Fruit fly (Drosophila melanogaster): ENCODE results near the gene Pde11.

Gene Pde11

DNA sequence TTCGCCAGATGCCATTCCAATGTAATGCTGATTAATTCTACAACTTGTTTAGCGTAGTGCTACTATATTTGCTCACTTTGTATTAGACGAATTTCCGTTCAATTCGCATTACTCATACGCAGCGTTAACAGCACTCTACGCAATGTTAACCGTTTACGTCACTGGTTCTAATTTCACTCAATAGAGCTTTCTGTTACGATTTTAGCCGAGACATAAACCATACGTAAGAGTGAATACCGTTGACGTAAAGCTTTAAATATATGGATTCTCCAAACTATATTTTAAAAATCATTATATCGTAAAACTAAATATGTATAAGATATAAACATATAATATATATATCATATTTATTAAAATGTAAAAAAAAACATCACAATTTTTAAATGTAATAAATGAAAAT, 13.9 kb downstream of the Pde11 start:
- no peak for TF ChIP-seq br (GFP tag; optimal IDR thresholded peaks at IDR 0.05)
- no peak for TF ChIP-seq pan (optimal IDR thresholded peaks at IDR 0.05)
- no peak for TF ChIP-seq OdsH (GFP tag; optimal IDR thresholded peaks at IDR 0.05)
- TF ChIP-seq Abd-B (GFP tag; optimal IDR thresholded peaks at IDR 0.05) = no peak
- no peak for TF ChIP-seq Hr83 (GFP tag; optimal IDR thresholded peaks at IDR 0.05; ENCODE audit: poor library complexity, severe bottlenecking)
- TF ChIP-seq GATAd (GFP tag; optimal IDR thresholded peaks at IDR 0.05) = no peak
- TF ChIP-seq Rel (GFP tag; optimal IDR thresholded peaks at IDR 0.05) = no peak
- TF ChIP-seq Rel (tag; optimal IDR thresholded peaks at IDR 0.05) = no peak
- TF ChIP-seq foxo (GFP tag; optimal IDR thresholded peaks at IDR 0.05) = no peak
- TF ChIP-seq Hnf4 (GFP tag; optimal IDR thresholded peaks at IDR 0.05) = no peak
- TF ChIP-seq Sp1 (GFP tag; optimal IDR thresholded peaks at IDR 0.05) = no peak
- TF ChIP-seq dmrt93B (GFP tag; optimal IDR thresholded peaks at IDR 0.05) = no peak

- TF ChIP-seq foxo (GFP tag; optimal IDR thresholded peaks at IDR 0.05) (peak in 1 of 2 experiments; percentile 8), HLH106 (tag; optimal IDR thresholded peaks at IDR 0.05) (peak; percentile 7), brk (GFP tag; optimal IDR thresholded peaks at IDR 0.05) (no peak), Rel (GFP tag; optimal IDR thresholded peaks at IDR 0.05) (peak; percentile 45), Rel (tag; optimal IDR thresholded peaks at IDR 0.05) (no peak), Dfd (GFP tag; optimal IDR thresholded peaks at IDR 0.05) (no peak), lola (GFP tag; optimal IDR thresholded peaks at IDR 0.05) (no peak), woc (GFP tag; optimal IDR thresholded peaks at IDR 0.05) (peak; percentile 83), Hr83 (GFP tag; optimal IDR thresholded peaks at IDR 0.05; ENCODE audit: poor library complexity, severe bottlenecking) (peak; percentile 14), Vsx2 (GFP tag; optimal IDR thresholded peaks at IDR 0.05; ENCODE audit: partially characterized antibody) (no peak), tai (GFP tag; optimal IDR thresholded peaks at IDR 0.05) (peak; percentile 36), Myc (optimal IDR thresholded peaks at IDR 0.05) (peak; percentile 85), CrebA (GFP tag; optimal IDR thresholded peaks at IDR 0.05; ENCODE audit: borderline replicate concordance) (peak; percentile 47), N (GFP tag; optimal IDR thresholded peaks at IDR 0.05) (no peak), Jra (GFP tag; optimal IDR thresholded peaks at IDR 0.05) (peak; percentile 29), psq (GFP tag; optimal IDR thresholded peaks at IDR 0.05) (peak; percentile 63), Hnf4 (GFP tag; optimal IDR thresholded peaks at IDR 0.05) (peak; percentile 96), jim (GFP tag; optimal IDR thresholded peaks at IDR 0.05) (peak; percentile 86), rgr (GFP tag; optimal IDR thresholded peaks at IDR 0.05) (no peak)
Observed at dm6 chr2L:18572428-18573136, 17.6 kb downstream of the Pde11 start.

dm6 chr2L:18571724-18572427, 18.3 kb downstream of the Pde11 start:
- TF ChIP-seq br (GFP tag; optimal IDR thresholded peaks at IDR 0.05) (no peak), Hnf4 (GFP tag; optimal IDR thresholded peaks at IDR 0.05) (peak; percentile 72), CG32264 (GFP tag; optimal IDR thresholded peaks at IDR 0.05) (no peak), CrebA (GFP tag; optimal IDR thresholded peaks at IDR 0.05; ENCODE audit: borderline replicate concordance) (no peak), Sp1 (GFP tag; optimal IDR thresholded peaks at IDR 0.05) (peak; percentile 6), psq (GFP tag; optimal IDR thresholded peaks at IDR 0.05) (peak; percentile 92), rgr (GFP tag; optimal IDR thresholded peaks at IDR 0.05) (peak; percentile 38), h (GFP tag; optimal IDR thresholded peaks at IDR 0.05) (peak; percentile 29), Rel (GFP tag; optimal IDR thresholded peaks at IDR 0.05) (no peak), Rel (tag; optimal IDR thresholded peaks at IDR 0.05) (peak; percentile 42), Dif (GFP tag; optimal IDR thresholded peaks at IDR 0.05; ENCODE audit: partially characterized antibody) (peak; percentile 83), Mio (GFP tag; optimal IDR thresholded peaks at IDR 0.05) (no peak), OdsH (GFP tag; optimal IDR thresholded peaks at IDR 0.05) (peak; percentile 36), dl (GFP tag; optimal IDR thresholded peaks at IDR 0.05; ENCODE audit: insufficient read depth in 1 of 2, partially characterized antibody in 2 of 2) (peak in 1 of 2 experiments; percentile 47), jim (GFP tag; optimal IDR thresholded peaks at IDR 0.05) (peak; percentile 49), Hr83 (GFP tag; optimal IDR thresholded peaks at IDR 0.05; ENCODE audit: poor library complexity, severe bottlenecking) (peak; percentile 79)

- TF ChIP-seq Myc (optimal IDR thresholded peaks at IDR 0.05) (no peak), Vsx2 (GFP tag; optimal IDR thresholded peaks at IDR 0.05; ENCODE audit: partially characterized antibody) (no peak), h (GFP tag; optimal IDR thresholded peaks at IDR 0.05) (peak; percentile 55), CG32264 (GFP tag; optimal IDR thresholded peaks at IDR 0.05) (no peak)
Observed at dm6 chr2L:18568715-18569114, 21.4 kb downstream of the Pde11 start.
